Fruit fly (Drosophila melanogaster) S2 (cell line): Measurements from ENCODE around the gene CG46318.

ENCODE experiments used
- CG8478 ChIP-seq: fragments of >200 bp; optimal IDR thresholded peaks from 2 replicates; lab custom pipeline; 2018
- CTCF ChIP-seq, 2 experiments: fragments of >200 bp; optimal IDR thresholded peaks; 2 replicates each; lab custom pipeline; 2018

DNA sequence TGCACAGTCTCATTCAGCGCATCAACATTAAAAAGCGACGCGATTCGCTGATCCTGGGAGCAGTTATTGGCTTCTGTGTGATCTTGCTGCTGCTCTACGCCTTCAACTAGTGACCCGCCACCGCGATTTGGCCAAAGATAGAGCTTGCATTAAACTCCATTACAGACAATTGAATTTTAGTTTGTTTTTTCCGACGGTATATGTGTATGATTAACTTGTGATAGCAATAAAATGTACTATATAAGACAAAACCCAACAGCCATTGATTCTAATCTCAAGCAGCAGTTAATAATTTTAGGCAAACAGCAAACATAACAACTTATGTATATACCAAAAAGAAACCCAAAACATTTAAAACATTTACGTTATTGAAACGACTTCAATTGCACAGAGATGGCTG lies 15.3 kb upstream of the CG46318 start, which contains the start of gene CG31231:
- TF ChIP-seq CG8478 (no peak), CTCF (optimal IDR thresholded peaks at IDR 0.05; lab: Kevin White, UChicago) (no peak)
